Fruit fly (Drosophila melanogaster) whole organism, embryonic: ENCODE measurements around the gene CG8128.

ENCODE experiments used
- Atf3 ChIP-seq: fragments of 200-800 bp; sonication (Bioruptor generic); optimal IDR thresholded peaks from 3 replicates; lab custom pipeline; 2016; ENCODE audit warnings: missing biosample characterization, missing genetic modification characterization
- B-H1 ChIP-seq: fragments of 200-800 bp; sonication (Bioruptor generic); IDR thresholded peaks from 3 replicates; pipeline ENCODE4 v1.3.6; 2022; ENCODE audit warnings: missing biosample characterization, missing genetic modification characterization
- CG10209 ChIP-seq: fragments of 200-800 bp; sonication (Bioruptor generic); optimal IDR thresholded peaks from 3 replicates; lab custom pipeline; 2017; ENCODE audit warnings: missing biosample characterization, mild to moderate bottlenecking, missing genetic modification characterization, missing genetic modification reagents
- CG1024 ChIP-seq: fragments of 200-800 bp; sonication (Bioruptor generic); IDR thresholded peaks from 2 replicates; pipeline ENCODE4 v1.3.6; 2022; ENCODE audit warnings: missing biosample characterization, missing genetic modification characterization
- CG12236 ChIP-seq: fragments of 200-800 bp; sonication (Bioruptor generic); optimal IDR thresholded peaks from 2 replicates; lab custom pipeline; 2016; ENCODE audit warnings: missing biosample characterization, missing genetic modification characterization
- CG12659 ChIP-seq: fragments of 200-800 bp; sonication (Bioruptor generic); optimal IDR thresholded peaks from 3 replicates; lab custom pipeline; 2017; ENCODE audit warnings: mild to moderate bottlenecking, missing biosample characterization, missing genetic modification reagents, missing genetic modification characterization
- CG17359 ChIP-seq: fragments of 200-800 bp; sonication (Bioruptor generic); optimal IDR thresholded peaks from 3 replicates; lab custom pipeline; 2018; ENCODE audit warnings: missing biosample characterization, mild to moderate bottlenecking, missing genetic modification characterization, moderate library complexity
- CG1792 ChIP-seq: fragments of 200-800 bp; sonication (Bioruptor generic); optimal IDR thresholded peaks from 2 replicates; lab custom pipeline; 2016; ENCODE audit warnings: missing biosample characterization, missing genetic modification characterization
- CG18262 ChIP-seq: fragments of 200-800 bp; optimal IDR thresholded peaks from 3 replicates; lab custom pipeline; 2019; ENCODE audit warnings: missing biosample characterization, mild to moderate bottlenecking, missing genetic modification characterization, moderate library complexity
- CG2116 ChIP-seq: fragments of 200-800 bp; sonication (Bioruptor generic); optimal IDR thresholded peaks from 3 replicates; lab custom pipeline; 2018; ENCODE audit warnings: missing biosample characterization, mild to moderate bottlenecking, missing genetic modification characterization
- CG33213 ChIP-seq: fragments of 200-800 bp; sonication (Bioruptor generic); optimal IDR thresholded peaks from 3 replicates; lab custom pipeline; 2016; ENCODE audit warnings: missing biosample characterization, missing genetic modification characterization
- CG4707 ChIP-seq: fragments of 200-800 bp; sonication (Bioruptor generic); optimal IDR thresholded peaks from 2 replicates; lab custom pipeline; 2018; ENCODE audit warnings: missing biosample characterization, mild to moderate bottlenecking, missing genetic modification characterization, moderate library complexity
- CG7372 ChIP-seq: fragments of 200-800 bp; sonication (Bioruptor generic); IDR thresholded peaks from 2 replicates; pipeline ENCODE4 v1.3.6; 2022; ENCODE audit warnings: missing biosample characterization, missing genetic modification characterization
- CG7928 ChIP-seq: fragments of 200-800 bp; sonication (Bioruptor generic); optimal IDR thresholded peaks from 2 replicates; lab custom pipeline; 2017; ENCODE audit warnings: missing biosample characterization, mild to moderate bottlenecking, missing genetic modification characterization
- CG8924 ChIP-seq: fragments of 200-800 bp; optimal IDR thresholded peaks from 3 replicates; lab custom pipeline; 2019; ENCODE audit warnings: missing biosample characterization, mild to moderate bottlenecking, missing genetic modification characterization, moderate library complexity
- CG9215 ChIP-seq: fragments of 200-800 bp; sonication (Bioruptor generic); IDR thresholded peaks from 2 replicates; pipeline ENCODE4 v1.3.6; 2022; ENCODE audit warnings: missing biosample characterization, missing genetic modification characterization
- Camta ChIP-seq: fragments of 200-800 bp; sonication (Bioruptor generic); optimal IDR thresholded peaks from 2 replicates; lab custom pipeline; 2016; ENCODE audit warnings: missing biosample characterization, missing genetic modification characterization
- D ChIP-seq, 2 experiments: fragments of 200-800 bp in 1 of 2; fragments of >200 bp in 1 of 2; sonication (Bioruptor generic) in 1 of 2; optimal IDR thresholded peaks; 2 replicates in 1 of 2; 3 replicates in 1 of 2; lab custom pipeline; 2017; ENCODE audit warnings: mild to moderate bottlenecking in 1 of 2, missing biosample characterization in 1 of 2, missing genetic modification characterization in 1 of 2, missing genetic modification reagents in 1 of 2
- Doc3 ChIP-seq: fragments of 200-800 bp; sonication (Bioruptor generic); IDR thresholded peaks from 3 replicates; pipeline ENCODE4 v1.3.6; 2022; ENCODE audit warnings: missing biosample characterization, missing genetic modification characterization; ENCODE audit not compliant: partially characterized antibody
- E2f1 ChIP-seq: fragments of 200-800 bp; sonication (Bioruptor generic); IDR thresholded peaks from 2 replicates; pipeline ENCODE4 v1.3.6; 2022; ENCODE audit warnings: missing biosample characterization, missing genetic modification characterization
- Eip74EF ChIP-seq, 2 experiments: fragments of 200-800 bp in 1 of 2; fragments of >200 bp in 1 of 2; sonication (Bioruptor generic) in 1 of 2; optimal IDR thresholded peaks; 2 replicates each; lab custom pipeline; 2017 to 2019; ENCODE audit warnings: missing biosample characterization in 2 of 2, missing genetic modification characterization in 2 of 2, mild to moderate bottlenecking in 1 of 2, moderate library complexity in 1 of 2
- HLH3B ChIP-seq: fragments of 200-800 bp; sonication (Bioruptor generic); IDR thresholded peaks from 2 replicates; pipeline ENCODE4 v1.3.6; 2022; ENCODE audit warnings: missing biosample characterization, missing genetic modification characterization
- Neu2 ChIP-seq: fragments of 200-800 bp; sonication (Bioruptor generic); optimal IDR thresholded peaks from 3 replicates; lab custom pipeline; 2016; ENCODE audit warnings: missing biosample characterization, missing genetic modification characterization, borderline replicate concordance
- PHDP ChIP-seq: fragments of 200-800 bp; sonication (Bioruptor generic); optimal IDR thresholded peaks from 3 replicates; lab custom pipeline; 2018; ENCODE audit warnings: missing biosample characterization, mild to moderate bottlenecking, missing genetic modification characterization, moderate library complexity
- Rfx ChIP-seq: fragments of 200-800 bp; sonication (Bioruptor generic); IDR thresholded peaks from 2 replicates; pipeline ENCODE4 v1.3.6; 2022; ENCODE audit warnings: missing biosample characterization, missing genetic modification characterization
- amos ChIP-seq: fragments of 200-800 bp; sonication (Bioruptor generic); IDR thresholded peaks from 2 replicates; pipeline ENCODE4 v1.3.6; 2022; ENCODE audit warnings: missing biosample characterization, missing genetic modification characterization; ENCODE audit not compliant: partially characterized antibody
- az2 ChIP-seq: fragments of 200-800 bp; sonication (Bioruptor generic); optimal IDR thresholded peaks from 3 replicates; lab custom pipeline; 2016; ENCODE audit warnings: missing biosample characterization, missing genetic modification characterization
- da ChIP-seq: fragments of 200-800 bp; sonication (Bioruptor generic); optimal IDR thresholded peaks from 2 replicates; lab custom pipeline; 2016; ENCODE audit warnings: missing biosample characterization, missing genetic modification characterization
- dm ChIP-seq: fragments of 200-800 bp; sonication (Bioruptor generic); optimal IDR thresholded peaks from 3 replicates; lab custom pipeline; 2016; ENCODE audit warnings: missing biosample characterization, missing genetic modification characterization
- fu2 ChIP-seq: fragments of 200-800 bp; sonication (Bioruptor generic); optimal IDR thresholded peaks from 2 replicates; lab custom pipeline; 2016; ENCODE audit warnings: missing biosample characterization, missing genetic modification characterization
- gce ChIP-seq: fragments of 200-800 bp; sonication (Bioruptor generic); IDR thresholded peaks from 3 replicates; pipeline ENCODE4 v1.3.6; 2022; ENCODE audit warnings: missing biosample characterization, missing genetic modification characterization
- kah ChIP-seq: fragments of 200-800 bp; sonication (Bioruptor generic); optimal IDR thresholded peaks from 2 replicates; lab custom pipeline; 2018; ENCODE audit warnings: missing biosample characterization, mild to moderate bottlenecking, missing genetic modification characterization
- klu ChIP-seq: fragments of 200-800 bp; sonication (Bioruptor generic); IDR thresholded peaks from 2 replicates; pipeline ENCODE4 v1.3.6; 2022; ENCODE audit warnings: missing biosample characterization, missing genetic modification characterization
- nerfin-2 ChIP-seq: fragments of 200-800 bp; sonication (Bioruptor generic); IDR thresholded peaks from 2 replicates; pipeline ENCODE4 v1.3.6; 2022; ENCODE audit warnings: missing biosample characterization, missing genetic modification characterization; ENCODE audit not compliant: partially characterized antibody
- onecut ChIP-seq: fragments of 200-800 bp; sonication (Bioruptor generic); IDR thresholded peaks from 2 replicates; pipeline ENCODE4 v1.3.6; 2022; ENCODE audit warnings: missing biosample characterization, missing genetic modification characterization
- schlank ChIP-seq: fragments of 200-800 bp; sonication (Bioruptor generic); optimal IDR thresholded peaks from 2 replicates; lab custom pipeline; 2018; ENCODE audit warnings: missing biosample characterization, mild to moderate bottlenecking, missing genetic modification characterization
- seq ChIP-seq: fragments of 200-800 bp; sonication (Bioruptor generic); IDR thresholded peaks from 2 replicates; pipeline ENCODE4 v1.3.6; 2022; ENCODE audit warnings: missing biosample characterization, missing genetic modification characterization
- sob ChIP-seq: fragments of 200-800 bp; sonication (Bioruptor generic); IDR thresholded peaks from 2 replicates; pipeline ENCODE4 v1.3.6; 2022; ENCODE audit warnings: missing biosample characterization, missing genetic modification characterization
- stwl ChIP-seq: fragments of 200-800 bp; sonication (Bioruptor generic); optimal IDR thresholded peaks from 3 replicates; lab custom pipeline; 2018; ENCODE audit warnings: missing biosample characterization, mild to moderate bottlenecking, missing genetic modification characterization, moderate library complexity
- wdn ChIP-seq: fragments of 200-800 bp; sonication (Bioruptor generic); IDR thresholded peaks from 2 replicates; pipeline ENCODE4 v1.3.6; 2022; ENCODE audit warnings: missing biosample characterization, missing genetic modification characterization
- zf30C ChIP-seq: fragments of 200-800 bp; sonication (Bioruptor generic); optimal IDR thresholded peaks from 3 replicates; lab custom pipeline; 2018; ENCODE audit warnings: missing biosample characterization, mild to moderate bottlenecking, missing genetic modification characterization

CG8128 gene

DNA sequence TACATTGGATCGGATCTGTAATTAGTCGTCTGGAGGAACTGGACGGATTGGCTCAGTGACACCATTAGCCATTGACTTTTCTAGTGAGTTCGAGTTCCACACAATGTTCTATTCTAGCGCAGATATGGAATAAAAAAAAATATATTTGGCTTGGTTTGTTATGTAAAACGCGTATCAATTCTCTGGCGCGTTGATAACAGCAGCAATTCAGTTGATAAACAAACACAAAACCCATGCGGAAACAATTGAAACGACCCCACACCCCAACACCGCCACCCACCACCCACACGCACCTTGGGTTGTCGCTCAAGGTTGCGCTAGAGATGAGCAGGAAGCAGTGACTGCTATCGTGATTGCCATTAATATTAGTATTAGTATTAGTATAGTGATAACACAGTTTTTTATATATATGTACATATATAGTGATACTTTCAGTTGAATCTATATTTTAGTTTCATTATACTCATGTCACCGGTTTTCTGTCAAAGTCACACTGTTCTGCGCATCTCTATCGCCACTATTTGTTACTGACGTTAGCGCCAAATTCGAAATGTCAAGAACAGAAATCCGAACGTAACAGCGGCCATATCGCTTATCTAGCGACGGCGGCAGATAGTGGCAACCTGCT is 401 bp downstream of the CG8128 start (continued):
- TF ChIP-seq Eip74EF (GFP tag; optimal IDR thresholded peaks at IDR 0.05; lab: Kevin White, UChicago) = peak in 1 of 2 experiments; percentile 100
- peak; percentile 87 for TF ChIP-seq CG18262 (tag; lab: Kevin White, UChicago)
- TF ChIP-seq CG1792 = peak; percentile 25
- peak; percentile 82 for TF ChIP-seq gce (GFP tag; lab: Robert Waterston, UW)
- no peak for TF ChIP-seq zf30C (GFP tag; lab: Kevin White, UChicago)
- TF ChIP-seq CG4707 (GFP tag; lab: Kevin White, UChicago) = no peak
- peak; percentile 92 for TF ChIP-seq CG12659 (GFP tag; lab: Kevin White, UChicago)
- TF ChIP-seq onecut (GFP tag; lab: Robert Waterston, UW) = peak; percentile 76
- TF ChIP-seq schlank = peak; percentile 80
- peak; percentile 97 for TF ChIP-seq Rfx (GFP tag; lab: Robert Waterston, UW)
- peak; percentile 93 for TF ChIP-seq E2f1
- peak; percentile 93 for TF ChIP-seq CG2116 (GFP tag; lab: Kevin White, UChicago)
- TF ChIP-seq Doc3 (GFP tag; lab: Robert Waterston, UW) = no peak
- no peak for TF ChIP-seq D (optimal IDR thresholded peaks at IDR 0.05; lab: Kevin White, UChicago)
- TF ChIP-seq D (GFP tag; optimal IDR thresholded peaks at IDR 0.05; lab: Kevin White, UChicago) = peak; percentile 88
- TF ChIP-seq PHDP (tag; lab: Kevin White, UChicago) = peak; percentile 93
- no peak for TF ChIP-seq Atf3
- TF ChIP-seq CG33213 = peak; percentile 5
- TF ChIP-seq CG12236 (GFP tag; lab: Kevin White, UChicago) = no peak
- no peak for TF ChIP-seq Camta (GFP tag; lab: Kevin White, UChicago)
- peak; percentile 87 for TF ChIP-seq wdn (GFP tag; lab: Robert Waterston, UW)
- TF ChIP-seq CG8924 (tag; lab: Kevin White, UChicago) = peak; percentile 92
- TF ChIP-seq amos = peak; percentile 20; the same call in 1 of the 2 replicates
- TF ChIP-seq CG17359 (tag; lab: Kevin White, UChicago) = peak; percentile 94
- TF ChIP-seq CG7372 (GFP tag; lab: Robert Waterston, UW) = peak; percentile 92
- no peak for TF ChIP-seq nerfin-2 (GFP tag; lab: Robert Waterston, UW)
- peak; percentile 97 for TF ChIP-seq sob (GFP tag; lab: Robert Waterston, UW)
- TF ChIP-seq kah = peak; percentile 67
- TF ChIP-seq CG9215 (GFP tag; lab: Robert Waterston, UW) = peak; percentile 89
- TF ChIP-seq da (GFP tag; lab: Kevin White, UChicago) = no peak
- peak; percentile 88 for TF ChIP-seq seq (GFP tag; lab: Robert Waterston, UW)
- peak; percentile 85 for TF ChIP-seq CG1024 (GFP tag; lab: Robert Waterston, UW)
- TF ChIP-seq CG10209 (GFP tag; lab: Kevin White, UChicago) = peak; percentile 88
- peak; percentile 45 for TF ChIP-seq CG7928 (GFP tag; lab: Kevin White, UChicago)
- TF ChIP-seq fu2 (GFP tag; lab: Kevin White, UChicago) = no peak
- TF ChIP-seq stwl (tag; lab: Kevin White, UChicago) = peak; percentile 6
- no peak for TF ChIP-seq dm (GFP tag; lab: Kevin White, UChicago)
- peak; percentile 91 for TF ChIP-seq B-H1 (GFP tag; lab: Robert Waterston, UW)
- peak; percentile 94 for TF ChIP-seq HLH3B (GFP tag; lab: Robert Waterston, UW)
- TF ChIP-seq Neu2 (GFP tag; lab: Kevin White, UChicago) = no peak
- peak; percentile 88 for TF ChIP-seq az2 (GFP tag; lab: Kevin White, UChicago)
- peak; percentile 94 for TF ChIP-seq klu (GFP tag; lab: Robert Waterston, UW)
